Worm (Caenorhabditis elegans): ENCODE results near the gene F01D4.5.

ce11 chrIV:10481695-10482094 lies 1.8 kb downstream of the F01D4.5 start, which contains the start of gene egl-21:
- no peak for TF ChIP-seq klf-2 (GFP tag; conservative IDR thresholded peaks at IDR 0.05)
- no peak for TF ChIP-seq T22C8.4 (GFP tag; IDR thresholded peaks at IDR 0.05)
- TF ChIP-seq flt-1 (GFP tag; IDR thresholded peaks at IDR 0.05), result no peak
- no peak for TF ChIP-seq tab-1 (GFP tag; IDR thresholded peaks at IDR 0.05)
- TF ChIP-seq ref-1 (GFP tag; conservative IDR thresholded peaks at IDR 0.05), result no peak
- TF ChIP-seq ztf-29 (GFP tag; IDR thresholded peaks at IDR 0.05), result no peak
- no peak for TF ChIP-seq ztf-23 (GFP tag; IDR thresholded peaks at IDR 0.05)
